Worm (Caenorhabditis elegans): Measurements from ENCODE around the gene F44B9.2.

Gene F44B9.2

DNA sequence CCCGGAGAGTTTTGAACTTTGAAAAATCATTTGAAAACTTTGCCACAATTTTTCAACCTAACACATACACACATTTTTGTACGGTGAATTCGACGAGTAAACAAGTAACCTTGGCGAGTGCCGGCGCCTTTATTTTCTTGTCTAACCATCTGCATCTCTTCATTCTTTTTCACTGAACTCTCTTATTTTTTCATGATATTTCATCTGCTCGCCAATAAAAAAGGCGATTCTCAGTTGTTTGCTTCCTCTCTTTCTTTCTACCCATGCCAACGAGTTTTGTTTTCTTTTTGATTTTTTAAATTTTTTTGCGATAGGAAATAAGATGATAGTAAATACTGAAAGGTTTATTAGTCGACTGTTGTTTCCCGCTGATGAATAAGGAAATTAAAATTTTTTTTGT is 43.5 kb upstream of the F44B9.2 start:
- no peak for TF ChIP-seq tbx-37 (GFP tag; conservative IDR thresholded peaks at IDR 0.05)
- no peak for TF ChIP-seq ama-1 (optimal IDR thresholded peaks at IDR 0.05)
- TF ChIP-seq ceh-13 (GFP tag; optimal IDR thresholded peaks at IDR 0.05): no peak
- no peak for TF ChIP-seq sea-1 (GFP tag; conservative IDR thresholded peaks at IDR 0.05)
- TF ChIP-seq ets-7 (tag; optimal IDR thresholded peaks at IDR 0.05): no peak
- TF ChIP-seq tbx-11 (GFP tag; IDR thresholded peaks at IDR 0.05): no peak
- TF ChIP-seq tra-4 (tag; optimal IDR thresholded peaks at IDR 0.05): no peak
- TF ChIP-seq ceh-36 (tag; optimal IDR thresholded peaks at IDR 0.05): no peak
- TF ChIP-seq scrt-1 (GFP tag; IDR thresholded peaks at IDR 0.05): no peak
- TF ChIP-seq hnd-1 (tag; optimal IDR thresholded peaks at IDR 0.05): no peak
- TF ChIP-seq aly-1 (tag; optimal IDR thresholded peaks at IDR 0.05): no peak
- no peak for TF ChIP-seq pes-1 (GFP tag; IDR thresholded peaks at IDR 0.05)
- no peak for TF ChIP-seq F13C5.2 (tag; optimal IDR thresholded peaks at IDR 0.05)
- no peak for TF ChIP-seq flt-1 (GFP tag; IDR thresholded peaks at IDR 0.05)
- no peak for TF ChIP-seq hmbx-1 (tag; optimal IDR thresholded peaks at IDR 0.05)

DNA sequence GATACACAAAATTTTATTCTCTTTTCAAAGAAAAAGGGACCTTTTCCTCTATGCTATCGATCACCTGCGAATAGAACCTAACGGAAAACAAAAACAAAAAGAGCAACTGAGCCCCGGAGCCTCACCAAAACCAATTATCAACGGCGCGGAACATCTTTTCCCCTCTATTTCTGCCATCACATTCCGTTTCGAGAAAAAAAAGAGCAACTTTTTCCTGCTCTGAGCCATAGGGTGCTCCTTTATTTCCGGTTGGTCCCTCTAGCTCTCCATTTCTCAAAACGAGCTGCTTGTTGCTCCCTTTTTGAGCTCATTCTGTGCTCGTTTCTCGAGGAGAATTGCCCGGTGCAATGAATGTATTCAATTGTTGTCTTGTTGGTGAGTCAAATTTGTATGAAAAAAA is 42.6 kb upstream of the F44B9.2 start, which contains the start of gene clp-1:
Gene clp-1 (plus strand): TSS at position 301 of the 400 bp plus-strand sequence.
- no peak for TF ChIP-seq tra-4 (tag; optimal IDR thresholded peaks at IDR 0.05)
- no peak for TF ChIP-seq hnd-1 (tag; optimal IDR thresholded peaks at IDR 0.05)
- no peak for TF ChIP-seq ceh-36 (tag; optimal IDR thresholded peaks at IDR 0.05)
- no peak for TF ChIP-seq ceh-13 (GFP tag; optimal IDR thresholded peaks at IDR 0.05)
- no peak for TF ChIP-seq sea-1 (GFP tag; conservative IDR thresholded peaks at IDR 0.05)
- TF ChIP-seq ets-7 (tag; optimal IDR thresholded peaks at IDR 0.05): no peak
- no peak for TF ChIP-seq hmbx-1 (tag; optimal IDR thresholded peaks at IDR 0.05)
- no peak for TF ChIP-seq aly-1 (tag; optimal IDR thresholded peaks at IDR 0.05)
- TF ChIP-seq tbx-11 (GFP tag; IDR thresholded peaks at IDR 0.05): no peak
- no peak for TF ChIP-seq ama-1 (optimal IDR thresholded peaks at IDR 0.05)
- no peak for TF ChIP-seq B0310.2 (tag; optimal IDR thresholded peaks at IDR 0.05)
- TF ChIP-seq flt-1 (GFP tag; IDR thresholded peaks at IDR 0.05): no peak
- TF ChIP-seq tbx-37 (GFP tag; conservative IDR thresholded peaks at IDR 0.05): no peak
- TF ChIP-seq hmg-4 (GFP tag; optimal IDR thresholded peaks at IDR 0.05): no peak
- TF ChIP-seq pes-1 (GFP tag; IDR thresholded peaks at IDR 0.05): no peak
- no peak for TF ChIP-seq scrt-1 (GFP tag; IDR thresholded peaks at IDR 0.05)

DNA sequence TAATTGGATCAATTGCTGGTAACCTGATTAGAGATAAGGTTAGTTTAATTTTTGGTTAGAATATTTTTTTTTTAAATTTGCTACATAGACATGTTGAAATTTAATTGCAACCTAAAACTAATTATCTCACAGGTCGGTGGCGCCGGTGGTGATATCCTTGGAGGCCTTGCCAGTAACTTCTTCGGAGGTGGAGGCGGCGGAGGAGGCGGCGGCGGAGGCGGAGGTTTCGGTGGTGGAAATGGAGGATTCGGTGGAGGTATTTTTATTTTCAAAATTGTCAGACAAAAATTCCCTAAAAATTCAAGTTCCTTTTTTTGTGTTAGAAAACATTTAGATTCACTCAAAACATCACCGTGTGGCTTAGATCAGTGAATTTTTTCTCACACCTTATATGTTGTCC is 41.0 kb upstream of the F44B9.2 start:
- no peak for TF ChIP-seq hnd-1 (tag; optimal IDR thresholded peaks at IDR 0.05)
- TF ChIP-seq tbx-37 (GFP tag; conservative IDR thresholded peaks at IDR 0.05): no peak
- TF ChIP-seq B0310.2 (tag; optimal IDR thresholded peaks at IDR 0.05): no peak
- TF ChIP-seq ets-7 (tag; optimal IDR thresholded peaks at IDR 0.05): no peak
- no peak for TF ChIP-seq pes-1 (GFP tag; IDR thresholded peaks at IDR 0.05)
- TF ChIP-seq ceh-13 (GFP tag; optimal IDR thresholded peaks at IDR 0.05): no peak
- no peak for TF ChIP-seq flt-1 (GFP tag; IDR thresholded peaks at IDR 0.05)
- TF ChIP-seq ceh-36 (tag; optimal IDR thresholded peaks at IDR 0.05): no peak
- no peak for TF ChIP-seq hmg-4 (GFP tag; optimal IDR thresholded peaks at IDR 0.05)
- TF ChIP-seq hmbx-1 (tag; optimal IDR thresholded peaks at IDR 0.05): no peak
- TF ChIP-seq tra-4 (tag; optimal IDR thresholded peaks at IDR 0.05): no peak
- TF ChIP-seq scrt-1 (GFP tag; IDR thresholded peaks at IDR 0.05): no peak
- no peak for TF ChIP-seq sea-1 (GFP tag; conservative IDR thresholded peaks at IDR 0.05)
- no peak for TF ChIP-seq F13C5.2 (tag; optimal IDR thresholded peaks at IDR 0.05)
- TF ChIP-seq tbx-11 (GFP tag; IDR thresholded peaks at IDR 0.05): no peak
- no peak for TF ChIP-seq aly-1 (tag; optimal IDR thresholded peaks at IDR 0.05)
- no peak for TF ChIP-seq ama-1 (optimal IDR thresholded peaks at IDR 0.05)

DNA sequence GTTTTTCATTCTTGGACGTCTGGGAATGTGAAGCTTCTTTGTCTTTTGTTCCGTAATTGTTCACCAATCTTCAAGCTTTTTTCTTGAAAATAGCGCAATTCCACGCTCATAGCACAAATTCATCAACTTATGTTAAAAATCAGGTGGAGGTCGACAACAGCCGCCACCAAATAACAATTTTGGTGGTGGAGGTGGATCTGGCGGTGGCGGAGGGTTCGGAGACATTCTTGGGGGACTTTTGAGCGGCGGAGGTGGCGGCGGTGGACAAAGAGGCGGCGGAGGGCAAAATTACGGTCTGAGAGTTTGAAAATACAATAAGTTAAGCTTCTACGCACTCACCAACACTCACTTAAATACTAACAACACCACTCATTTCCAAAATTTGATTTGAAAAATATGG is 40.3 kb upstream of the F44B9.2 start:
- no peak for TF ChIP-seq B0310.2 (tag; optimal IDR thresholded peaks at IDR 0.05)
- no peak for TF ChIP-seq hnd-1 (tag; optimal IDR thresholded peaks at IDR 0.05)

DNA sequence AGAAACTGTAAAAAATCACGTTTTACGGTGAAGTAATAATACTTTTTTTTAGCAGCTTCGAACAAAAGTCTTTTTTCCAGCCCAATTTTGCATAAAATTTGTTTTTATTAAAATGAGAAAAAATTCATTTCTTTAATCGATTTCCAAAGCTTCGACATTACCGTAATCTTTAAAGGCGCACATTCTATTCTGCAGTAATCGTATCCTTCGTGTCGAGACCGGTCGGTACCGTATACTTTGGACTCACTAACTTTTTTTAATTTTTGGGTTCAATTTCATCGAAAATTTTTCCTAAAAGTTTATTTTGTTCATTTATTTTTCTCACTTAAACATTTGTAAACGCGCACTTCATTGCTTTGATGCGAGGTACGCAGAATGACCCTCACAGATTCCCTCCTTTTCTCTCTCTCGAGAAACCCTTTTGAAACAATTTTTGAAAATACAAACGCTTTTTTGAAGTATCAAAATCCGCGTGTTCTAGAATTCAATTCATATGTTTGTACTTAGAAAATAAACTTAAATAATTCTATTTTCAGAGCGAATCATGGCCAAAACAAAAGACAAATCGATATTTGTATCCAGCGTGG is 35.6 kb upstream of the F44B9.2 start, which contains the start of gene hrpk-2:
Gene hrpk-2 (plus strand): TSS at position 537 of the 587 bp plus-strand sequence.
- TF ChIP-seq hmg-4 (GFP tag; optimal IDR thresholded peaks at IDR 0.05): no peak
- TF ChIP-seq F13C5.2 (tag; optimal IDR thresholded peaks at IDR 0.05): no peak
- TF ChIP-seq ceh-13 (GFP tag; optimal IDR thresholded peaks at IDR 0.05): no peak
- TF ChIP-seq scrt-1 (GFP tag; IDR thresholded peaks at IDR 0.05): no peak
- TF ChIP-seq tbx-37 (GFP tag; conservative IDR thresholded peaks at IDR 0.05): no peak
- no peak for TF ChIP-seq hnd-1 (tag; optimal IDR thresholded peaks at IDR 0.05)
- no peak for TF ChIP-seq aly-1 (tag; optimal IDR thresholded peaks at IDR 0.05)

DNA sequence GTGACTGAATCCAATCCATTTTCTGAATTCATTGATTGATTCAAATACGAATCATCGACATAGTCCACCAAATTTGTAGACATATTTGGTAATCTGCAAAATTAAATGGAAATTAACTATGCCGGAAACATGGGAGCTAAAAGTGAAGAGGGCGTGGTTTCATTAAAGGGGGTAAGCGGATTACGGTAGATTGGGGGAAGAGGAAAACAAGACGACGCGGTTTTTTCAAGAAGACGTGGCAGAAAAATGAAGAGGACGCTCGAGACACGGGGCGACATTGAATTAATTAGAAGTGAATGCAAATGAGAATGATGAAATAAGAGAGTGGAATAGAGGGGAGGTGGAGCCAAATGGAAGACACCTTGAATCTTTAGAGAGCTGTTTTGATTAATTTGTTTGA is 25.9 kb upstream of the F44B9.2 start, which contains the start of gene npr-17:
Gene npr-17 (minus strand): TSS at position 101 of the 400 bp plus-strand sequence.
- TF ChIP-seq pes-1 (GFP tag; IDR thresholded peaks at IDR 0.05) (no peak), sea-1 (GFP tag; conservative IDR thresholded peaks at IDR 0.05) (no peak), hmbx-1 (tag; optimal IDR thresholded peaks at IDR 0.05) (no peak), ceh-13 (GFP tag; optimal IDR thresholded peaks at IDR 0.05) (no peak), B0310.2 (tag; optimal IDR thresholded peaks at IDR 0.05) (no peak), tbx-37 (GFP tag; conservative IDR thresholded peaks at IDR 0.05) (no peak), tra-4 (tag; optimal IDR thresholded peaks at IDR 0.05) (no peak), ets-7 (tag; optimal IDR thresholded peaks at IDR 0.05) (no peak), ceh-36 (tag; optimal IDR thresholded peaks at IDR 0.05) (no peak), ama-1 (optimal IDR thresholded peaks at IDR 0.05) (no peak), tbx-11 (GFP tag; IDR thresholded peaks at IDR 0.05) (no peak), hmg-4 (GFP tag; optimal IDR thresholded peaks at IDR 0.05) (no peak), scrt-1 (GFP tag; IDR thresholded peaks at IDR 0.05) (no peak)

DNA sequence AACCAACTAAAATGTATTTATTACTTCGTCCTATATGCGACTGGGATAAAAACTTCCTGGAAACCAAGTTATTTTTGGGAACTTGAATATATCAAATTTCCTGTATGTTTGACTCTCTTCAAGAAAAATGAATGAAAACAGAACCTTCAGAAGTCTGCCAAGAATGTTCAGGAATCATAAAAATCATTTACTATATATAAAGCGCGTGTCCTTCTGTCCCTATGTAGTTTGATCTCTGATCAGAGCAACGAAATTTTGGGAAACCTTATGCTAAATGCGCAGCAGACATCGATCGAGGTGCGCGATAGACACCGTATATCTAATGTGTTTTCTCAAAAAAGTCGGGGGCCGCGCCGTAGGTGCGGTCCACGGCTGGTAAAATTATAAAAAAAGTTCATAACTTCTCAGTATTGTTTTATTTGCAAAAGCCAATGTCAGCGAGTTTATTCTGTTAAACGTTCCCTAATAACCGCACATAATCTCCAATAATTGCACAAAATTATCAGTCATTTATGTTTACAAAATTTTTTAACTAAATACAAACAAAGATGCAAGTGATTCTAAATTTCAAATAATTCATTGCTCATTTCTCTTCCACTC is 24.7 kb upstream of the F44B9.2 start:
- TF ChIP-seq ets-7 (tag; optimal IDR thresholded peaks at IDR 0.05) (no peak), ama-1 (optimal IDR thresholded peaks at IDR 0.05) (no peak), F13C5.2 (tag; optimal IDR thresholded peaks at IDR 0.05) (no peak), pes-1 (GFP tag; IDR thresholded peaks at IDR 0.05) (no peak), aly-1 (tag; optimal IDR thresholded peaks at IDR 0.05) (no peak), hmbx-1 (tag; optimal IDR thresholded peaks at IDR 0.05) (no peak), scrt-1 (GFP tag; IDR thresholded peaks at IDR 0.05) (no peak), hnd-1 (tag; optimal IDR thresholded peaks at IDR 0.05) (no peak), tra-4 (tag; optimal IDR thresholded peaks at IDR 0.05) (no peak), ceh-13 (GFP tag; optimal IDR thresholded peaks at IDR 0.05) (no peak), B0310.2 (tag; optimal IDR thresholded peaks at IDR 0.05) (no peak), tbx-37 (GFP tag; conservative IDR thresholded peaks at IDR 0.05) (no peak), flt-1 (GFP tag; IDR thresholded peaks at IDR 0.05) (no peak), sea-1 (GFP tag; conservative IDR thresholded peaks at IDR 0.05) (no peak), hmg-4 (GFP tag; optimal IDR thresholded peaks at IDR 0.05) (no peak), ceh-36 (tag; optimal IDR thresholded peaks at IDR 0.05) (no peak), tbx-11 (GFP tag; IDR thresholded peaks at IDR 0.05) (no peak)
